Worm (Caenorhabditis elegans): Measurements from ENCODE around the gene snb-7.

DNA sequence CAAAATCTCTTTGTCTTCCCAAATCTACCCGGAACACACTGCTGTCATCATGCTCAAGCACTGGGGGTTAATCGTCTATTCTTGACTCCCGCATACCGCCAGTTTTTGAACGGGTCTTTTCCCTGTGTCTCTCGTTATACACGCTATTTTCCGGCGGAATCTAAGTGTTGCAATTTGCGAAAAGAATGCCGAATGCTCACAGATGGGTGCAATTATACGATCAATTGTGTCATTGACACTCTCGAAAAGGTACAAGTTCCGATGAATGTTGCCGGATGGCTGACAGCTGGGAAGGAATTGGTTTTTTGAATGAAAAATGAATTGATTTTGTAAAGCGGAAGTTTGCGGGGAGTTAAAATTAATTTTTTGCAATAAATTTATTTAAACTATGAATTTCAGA is 8.7 kb upstream of the snb-7 start:
- TF ChIP-seq pes-1 (GFP tag; IDR thresholded peaks at IDR 0.05) = no peak
- TF ChIP-seq tra-4 (tag; optimal IDR thresholded peaks at IDR 0.05) = no peak
- no peak for TF ChIP-seq B0310.2 (tag; optimal IDR thresholded peaks at IDR 0.05)
- TF ChIP-seq tbx-11 (GFP tag; IDR thresholded peaks at IDR 0.05) = no peak
- TF ChIP-seq F13C5.2 (tag; optimal IDR thresholded peaks at IDR 0.05) = no peak
- TF ChIP-seq ceh-36 (tag; optimal IDR thresholded peaks at IDR 0.05) = no peak
- no peak for TF ChIP-seq hnd-1 (tag; optimal IDR thresholded peaks at IDR 0.05)
- no peak for TF ChIP-seq tbx-37 (GFP tag; conservative IDR thresholded peaks at IDR 0.05)
- no peak for TF ChIP-seq aly-1 (tag; optimal IDR thresholded peaks at IDR 0.05)
- no peak for TF ChIP-seq flt-1 (GFP tag; IDR thresholded peaks at IDR 0.05)
- TF ChIP-seq ets-7 (tag; optimal IDR thresholded peaks at IDR 0.05) = no peak
- TF ChIP-seq ama-1 (optimal IDR thresholded peaks at IDR 0.05) = no peak

Data from whole organism, early embryonic.